Worm (Caenorhabditis elegans): ENCODE results near the gene R11D1.4.

R11D1.4 gene

DNA sequence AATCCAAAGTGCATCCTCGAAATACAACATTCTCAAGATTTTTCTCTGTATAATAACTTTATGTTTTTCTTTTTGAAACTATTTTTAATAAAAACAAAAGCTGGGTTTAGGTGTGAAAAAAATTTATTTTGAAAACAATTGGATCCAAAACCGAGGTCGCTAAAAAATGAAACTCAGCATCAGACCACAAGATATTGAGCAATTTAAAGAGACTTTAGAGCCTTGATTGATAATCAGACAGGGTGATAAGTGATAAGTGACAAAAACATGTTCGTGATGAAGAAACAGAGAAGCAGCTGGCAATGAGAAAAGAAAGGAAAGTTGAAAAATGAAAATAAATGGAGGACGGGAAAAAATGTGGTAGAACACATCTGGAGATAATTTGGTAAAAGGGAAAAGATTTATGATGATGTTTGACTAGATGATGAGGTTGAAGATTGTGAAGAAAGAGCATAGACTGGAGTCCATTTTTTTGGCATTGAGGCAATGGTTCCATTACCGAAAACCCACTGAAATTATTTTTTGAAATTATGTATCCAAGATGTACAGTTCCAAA, 37.6 kb upstream of the R11D1.4 start, which contains the start of gene C15C8.6:
TSS of gene C15C8.6 (minus strand) at position 51 of the 556 bp plus-strand sequence.
- TF ChIP-seq nhr-28 (tag; optimal IDR thresholded peaks at IDR 0.05) (no peak), ceh-43 (GFP tag; optimal IDR thresholded peaks at IDR 0.05) (no peak), elt-3 (tag; optimal IDR thresholded peaks at IDR 0.05) (no peak), unc-120 (tag; optimal IDR thresholded peaks at IDR 0.05; ENCODE audit: poor library complexity, severe bottlenecking) (no peak), ceh-83 (GFP tag; optimal IDR thresholded peaks at IDR 0.05) (no peak), bed-3 (GFP tag; optimal IDR thresholded peaks at IDR 0.05) (no peak), ceh-39 (tag; optimal IDR thresholded peaks at IDR 0.05) (no peak), ham-2 (GFP tag; optimal IDR thresholded peaks at IDR 0.05) (no peak), hlh-1 (tag; optimal IDR thresholded peaks at IDR 0.05) (no peak), M03D4.4 (tag; optimal IDR thresholded peaks at IDR 0.05) (no peak), mls-2 (tag; optimal IDR thresholded peaks at IDR 0.05) (no peak), nhr-76 (tag; optimal IDR thresholded peaks at IDR 0.05) (no peak), snpc-4 (tag; optimal IDR thresholded peaks at IDR 0.05) (no peak), drap-1 (GFP tag; optimal IDR thresholded peaks at IDR 0.05) (no peak)

DNA sequence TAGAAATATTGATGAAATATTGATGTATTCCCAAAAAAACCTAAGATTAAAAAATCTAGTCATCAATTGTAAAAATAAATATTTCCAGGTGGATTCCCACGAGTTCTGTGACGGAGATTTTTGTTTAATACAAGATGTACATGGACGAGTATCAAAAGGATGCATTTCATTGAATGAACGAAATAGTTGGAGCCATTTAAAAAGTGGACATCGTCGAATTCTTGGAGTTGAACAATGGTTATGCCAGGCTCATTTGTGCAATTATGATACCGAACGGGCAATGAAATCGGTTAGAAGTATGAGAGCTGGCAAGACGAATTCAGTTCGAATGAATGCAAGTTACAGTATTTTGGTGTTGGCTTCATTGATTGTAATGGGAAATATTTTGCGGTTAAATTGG, 35.5 kb upstream of the R11D1.4 start:
- TF ChIP-seq sem-2 (GFP tag; optimal IDR thresholded peaks at IDR 0.05), result no peak
- TF ChIP-seq lsy-2 (tag; optimal IDR thresholded peaks at IDR 0.05), result no peak
- no peak for TF ChIP-seq tbx-8 (GFP tag; optimal IDR thresholded peaks at IDR 0.05)
- no peak for TF ChIP-seq drap-1 (GFP tag; optimal IDR thresholded peaks at IDR 0.05)
- no peak for TF ChIP-seq M03D4.4 (tag; optimal IDR thresholded peaks at IDR 0.05)
- TF ChIP-seq ces-1 (GFP tag; optimal IDR thresholded peaks at IDR 0.05), result no peak
- no peak for TF ChIP-seq blmp-1 (tag; optimal IDR thresholded peaks at IDR 0.05)
- TF ChIP-seq lin-13 (tag; optimal IDR thresholded peaks at IDR 0.05), result no peak
- TF ChIP-seq unc-39 (tag; optimal IDR thresholded peaks at IDR 0.05), result no peak
- no peak for TF ChIP-seq ham-2 (GFP tag; optimal IDR thresholded peaks at IDR 0.05)
- no peak for TF ChIP-seq mep-1 (tag; optimal IDR thresholded peaks at IDR 0.05)
- no peak for TF ChIP-seq cnd-1 (tag; optimal IDR thresholded peaks at IDR 0.05)
- no peak for TF ChIP-seq nhr-28 (tag; optimal IDR thresholded peaks at IDR 0.05)
- TF ChIP-seq unc-62 (GFP tag; optimal IDR thresholded peaks at IDR 0.05), result no peak
- TF ChIP-seq unc-120 (tag; optimal IDR thresholded peaks at IDR 0.05; ENCODE audit: poor library complexity, severe bottlenecking), result no peak

ce11 chrV:12747856-12748255, 33.8 kb upstream of the R11D1.4 start, which contains the start of gene C15C8.5:
TSS of gene C15C8.5 (plus strand) at chrV:12748007.
- TF ChIP-seq ces-1 (GFP tag; optimal IDR thresholded peaks at IDR 0.05) (peak; percentile 97), hlh-1 (tag; optimal IDR thresholded peaks at IDR 0.05) (no peak)

- TF ChIP-seq elt-1 (tag; optimal IDR thresholded peaks at IDR 0.05; ENCODE audit: borderline replicate concordance, insufficient read depth), result peak; percentile 94
- no peak for TF ChIP-seq nhr-28 (tag; optimal IDR thresholded peaks at IDR 0.05)
Observed at ce11 chrV:12747431-12747830, 33.4 kb upstream of the R11D1.4 start, which contains the start of gene C15C8.4. TSS of gene C15C8.4 (minus strand) at chrV:12747463.

DNA sequence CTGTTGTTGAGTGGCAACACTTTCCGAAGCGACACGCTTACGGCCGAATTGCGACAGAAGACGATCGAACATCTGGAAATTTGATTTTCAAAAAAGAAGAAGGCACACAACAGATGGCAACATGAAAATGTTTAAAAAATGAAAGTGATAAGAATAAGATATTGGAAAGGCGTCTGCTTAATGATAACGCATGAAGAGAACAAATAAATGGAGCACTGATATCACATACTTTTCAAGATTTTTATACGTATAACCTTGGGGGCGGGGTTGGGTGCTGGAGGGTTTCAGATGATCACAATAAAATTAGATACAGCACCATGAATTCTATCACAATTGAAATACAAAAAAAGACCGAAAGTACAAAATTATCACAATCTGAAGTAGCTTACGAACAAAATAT, 31.0 kb upstream of the R11D1.4 start, which contains the start of gene C15C8.7:
TSS of gene C15C8.7 (minus strand) at position 72 of the 400 bp plus-strand sequence.
- TF ChIP-seq nhr-2 (tag; optimal IDR thresholded peaks at IDR 0.05) (no peak), sptf-1 (tag; optimal IDR thresholded peaks at IDR 0.05) (no peak), lsy-2 (tag; optimal IDR thresholded peaks at IDR 0.05) (no peak), lin-13 (tag; optimal IDR thresholded peaks at IDR 0.05) (no peak), M03D4.4 (tag; optimal IDR thresholded peaks at IDR 0.05) (no peak), hlh-1 (tag; optimal IDR thresholded peaks at IDR 0.05) (no peak), elt-3 (tag; optimal IDR thresholded peaks at IDR 0.05) (no peak), mls-2 (tag; optimal IDR thresholded peaks at IDR 0.05) (no peak), blmp-1 (tag; optimal IDR thresholded peaks at IDR 0.05) (no peak), unc-62 (GFP tag; optimal IDR thresholded peaks at IDR 0.05) (no peak), ham-2 (GFP tag; optimal IDR thresholded peaks at IDR 0.05) (no peak), lin-32 (GFP tag; optimal IDR thresholded peaks at IDR 0.05) (no peak), snpc-4 (tag; optimal IDR thresholded peaks at IDR 0.05) (no peak)

Data from whole organism, mixed stage, embryonic.